Fruit fly (Drosophila melanogaster): ENCODE measurements around the gene CG33654.

Gene CG33654

DNA sequence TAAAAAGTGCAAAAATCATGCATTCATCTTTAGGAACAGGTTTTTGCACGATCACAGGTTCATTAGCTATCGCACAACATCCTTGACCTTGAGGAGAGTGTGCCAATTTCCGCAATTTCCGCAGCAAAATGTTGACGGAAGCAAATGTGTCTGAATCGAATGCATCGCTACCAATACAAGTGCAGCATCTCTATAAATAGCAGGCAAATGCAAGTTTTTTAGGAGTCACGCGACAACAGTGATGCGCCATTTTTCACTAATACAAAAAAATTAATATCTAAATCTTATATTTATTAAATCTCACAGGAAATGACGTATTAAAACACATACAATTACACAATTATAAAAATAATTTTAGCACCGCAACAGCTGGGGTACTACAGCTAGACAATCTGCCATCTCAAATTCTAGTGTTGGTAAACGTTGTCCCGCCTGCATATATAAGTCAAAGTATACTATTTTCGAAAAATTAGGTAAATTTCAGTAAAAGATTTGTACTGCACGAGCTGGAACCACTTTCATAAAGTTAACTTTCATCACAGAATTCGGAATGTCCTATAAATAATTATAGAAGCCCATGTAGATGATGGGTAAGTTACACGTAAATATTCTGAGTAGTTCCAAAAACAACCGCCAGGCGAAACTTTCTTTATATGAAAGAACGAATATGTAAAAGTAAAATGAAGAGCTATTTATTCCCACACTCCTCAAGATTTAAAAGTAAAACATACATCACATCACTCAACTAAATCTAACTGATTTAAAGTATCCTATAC is 9.0 kb downstream of the CG33654 start, which contains the start of gene CG9399:
CG9399 (minus strand) TSS at position 400 of the 776 bp plus-strand sequence.
- peak; percentile 97 for TF ChIP-seq toe (GFP tag; optimal IDR thresholded peaks at IDR 0.05)
- TF ChIP-seq CG11617 (GFP tag; optimal IDR thresholded peaks at IDR 0.05), result peak; percentile 99
- peak; percentile 95 for TF ChIP-seq tj (GFP tag; optimal IDR thresholded peaks at IDR 0.05)
- TF ChIP-seq pad (GFP tag; optimal IDR thresholded peaks at IDR 0.05), result peak; percentile 92
- TF ChIP-seq CG12768 (GFP tag; optimal IDR thresholded peaks at IDR 0.05), result peak; percentile 98
- peak; percentile 98 for TF ChIP-seq CG5204 (GFP tag; optimal IDR thresholded peaks at IDR 0.05)
- TF ChIP-seq Hr96 (GFP tag; optimal IDR thresholded peaks at IDR 0.05), result peak; percentile 93
- TF ChIP-seq Crg-1 (GFP tag; optimal IDR thresholded peaks at IDR 0.05), result peak; percentile 98
- peak; percentile 97 for TF ChIP-seq Clk (GFP tag; optimal IDR thresholded peaks at IDR 0.05)
- TF ChIP-seq CG14711 (tag; optimal IDR thresholded peaks at IDR 0.05), result peak; percentile 97
- TF ChIP-seq cnc (optimal IDR thresholded peaks at IDR 0.05), result no peak
- peak; percentile 78 for TF ChIP-seq cic (GFP tag; optimal IDR thresholded peaks at IDR 0.05)
- TF ChIP-seq CG33017 (tag; optimal IDR thresholded peaks at IDR 0.05), result peak; percentile 98
- peak; percentile 96 for TF ChIP-seq Mnt (GFP tag; optimal IDR thresholded peaks at IDR 0.05)
- TF ChIP-seq bab1 (GFP tag; optimal IDR thresholded peaks at IDR 0.05), result peak; percentile 97
- peak; percentile 99 for TF ChIP-seq CG7101 (tag; optimal IDR thresholded peaks at IDR 0.05)
- TF ChIP-seq ovo (GFP tag; optimal IDR thresholded peaks at IDR 0.05), result peak; percentile 93
- peak; percentile 99 for TF ChIP-seq CG1620 (GFP tag; optimal IDR thresholded peaks at IDR 0.05)
- TF ChIP-seq CG7045 (GFP tag; optimal IDR thresholded peaks at IDR 0.05), result peak; percentile 98
- TF ChIP-seq kay (GFP tag; ENCODE audit: borderline replicate concordance), result no peak

dm6 chr3R:9572929-9573811 is 9.9 kb downstream of the CG33654 start:
- TF ChIP-seq kay (GFP tag; ENCODE audit: borderline replicate concordance), result no peak
- no peak for TF ChIP-seq CG14711 (tag; optimal IDR thresholded peaks at IDR 0.05)
- TF ChIP-seq cic (GFP tag; optimal IDR thresholded peaks at IDR 0.05), result peak; percentile 89

dm6 chr3R:9571523-9571922 is 11.5 kb downstream of the CG33654 start, which contains the start of gene CG9396:
Gene CG9396 (minus strand): TSS chr3R:9571623.
- no peak for TF ChIP-seq bab1 (GFP tag; optimal IDR thresholded peaks at IDR 0.05)
- TF ChIP-seq CG1620 (GFP tag; optimal IDR thresholded peaks at IDR 0.05), result no peak
- TF ChIP-seq pad (GFP tag; optimal IDR thresholded peaks at IDR 0.05), result no peak
- TF ChIP-seq Hr96 (GFP tag; optimal IDR thresholded peaks at IDR 0.05), result no peak
- no peak for TF ChIP-seq CG7045 (GFP tag; optimal IDR thresholded peaks at IDR 0.05)
- TF ChIP-seq CG7101 (tag; optimal IDR thresholded peaks at IDR 0.05), result peak; percentile 10
- no peak for TF ChIP-seq cnc (optimal IDR thresholded peaks at IDR 0.05)
- TF ChIP-seq cic (GFP tag; optimal IDR thresholded peaks at IDR 0.05), result peak; percentile 85
- TF ChIP-seq CG11617 (GFP tag; optimal IDR thresholded peaks at IDR 0.05), result no peak
- no peak for TF ChIP-seq Clk (GFP tag; optimal IDR thresholded peaks at IDR 0.05)
- no peak for TF ChIP-seq kay (GFP tag; ENCODE audit: borderline replicate concordance)
- TF ChIP-seq ovo (GFP tag; optimal IDR thresholded peaks at IDR 0.05), result no peak
- TF ChIP-seq Mnt (GFP tag; optimal IDR thresholded peaks at IDR 0.05), result peak; percentile 1
- no peak for TF ChIP-seq Crg-1 (GFP tag; optimal IDR thresholded peaks at IDR 0.05)
- no peak for TF ChIP-seq CG33017 (tag; optimal IDR thresholded peaks at IDR 0.05)
- TF ChIP-seq tj (GFP tag; optimal IDR thresholded peaks at IDR 0.05), result no peak
- TF ChIP-seq CG14711 (tag; optimal IDR thresholded peaks at IDR 0.05), result no peak
- TF ChIP-seq toe (GFP tag; optimal IDR thresholded peaks at IDR 0.05), result no peak
- no peak for TF ChIP-seq CG12768 (GFP tag; optimal IDR thresholded peaks at IDR 0.05)
- TF ChIP-seq CG5204 (GFP tag; optimal IDR thresholded peaks at IDR 0.05), result no peak

- TF ChIP-seq pad (GFP tag; optimal IDR thresholded peaks at IDR 0.05) (no peak), CG5204 (GFP tag; optimal IDR thresholded peaks at IDR 0.05) (no peak), CG7045 (GFP tag; optimal IDR thresholded peaks at IDR 0.05) (no peak), CG12768 (GFP tag; optimal IDR thresholded peaks at IDR 0.05) (peak; percentile 13), cic (GFP tag; optimal IDR thresholded peaks at IDR 0.05) (peak; percentile 94), Mnt (GFP tag; optimal IDR thresholded peaks at IDR 0.05) (peak; percentile 30), cnc (optimal IDR thresholded peaks at IDR 0.05) (peak in 1 of 2 experiments; percentile 78), tj (GFP tag; optimal IDR thresholded peaks at IDR 0.05) (no peak), Clk (GFP tag; optimal IDR thresholded peaks at IDR 0.05) (no peak), CG33017 (tag; optimal IDR thresholded peaks at IDR 0.05) (peak; percentile 10)
Measured at dm6 chr3R:9570657-9571056, 12.4 kb downstream of the CG33654 start.

dm6 chr3R:9570114-9570513 is 12.9 kb downstream of the CG33654 start, which contains the start of gene CG16790:
Gene CG16790 (minus strand): TSS chr3R:9570214.
- TF ChIP-seq pad (GFP tag; optimal IDR thresholded peaks at IDR 0.05) (no peak), CG7101 (tag; optimal IDR thresholded peaks at IDR 0.05) (no peak), CG5204 (GFP tag; optimal IDR thresholded peaks at IDR 0.05) (no peak), tj (GFP tag; optimal IDR thresholded peaks at IDR 0.05) (no peak), CG11617 (GFP tag; optimal IDR thresholded peaks at IDR 0.05) (no peak), Crg-1 (GFP tag; optimal IDR thresholded peaks at IDR 0.05) (no peak), Hr96 (GFP tag; optimal IDR thresholded peaks at IDR 0.05) (no peak), Mnt (GFP tag; optimal IDR thresholded peaks at IDR 0.05) (no peak), CG1620 (GFP tag; optimal IDR thresholded peaks at IDR 0.05) (no peak), CG14711 (tag; optimal IDR thresholded peaks at IDR 0.05) (no peak), toe (GFP tag; optimal IDR thresholded peaks at IDR 0.05) (no peak), cic (GFP tag; optimal IDR thresholded peaks at IDR 0.05) (no peak)

All from whole organism, adult.